Fruit fly (Drosophila melanogaster) whole organism, embryonic: ENCODE results near the gene CG14410.
A peak's percentile ranks its signal among the peaks of the same experiment; 100 is the strongest.

Source experiments
- Antp ChIP-seq: fragments of 200-800 bp; sonication (Bioruptor generic); optimal IDR thresholded peaks from 3 replicates; lab custom pipeline; 2016; ENCODE audit warnings: missing biosample characterization, missing genetic modification characterization
- CG10274 ChIP-seq: fragments of 200-800 bp; sonication (Bioruptor generic); optimal IDR thresholded peaks from 3 replicates; lab custom pipeline; 2017; ENCODE audit warnings: missing biosample characterization, mild to moderate bottlenecking, missing genetic modification characterization
- CG10979 ChIP-seq: fragments of 200-800 bp; sonication (Bioruptor generic); optimal IDR thresholded peaks from 2 replicates; lab custom pipeline; 2018; ENCODE audit warnings: missing biosample characterization, mild to moderate bottlenecking, missing genetic modification characterization, moderate library complexity
- CG11456 ChIP-seq: fragments of 200-800 bp; sonication (Bioruptor generic); IDR thresholded peaks from 3 replicates; pipeline ENCODE4 v1.3.6; 2022; ENCODE audit warnings: missing biosample characterization, missing genetic modification characterization
- CG11504 ChIP-seq: fragments of 200-800 bp; sonication (Bioruptor generic); optimal IDR thresholded peaks from 3 replicates; lab custom pipeline; 2019; ENCODE audit warnings: missing biosample characterization, mild to moderate bottlenecking, missing genetic modification characterization, moderate library complexity
- CG12155 ChIP-seq: fragments of 200-800 bp; sonication (Bioruptor generic); optimal IDR thresholded peaks from 3 replicates; lab custom pipeline; 2016; ENCODE audit warnings: missing biosample characterization, missing genetic modification characterization
- CG15011 ChIP-seq: fragments of 200-800 bp; sonication (Bioruptor generic); optimal IDR thresholded peaks from 3 replicates; lab custom pipeline; 2018; ENCODE audit warnings: missing biosample characterization, mild to moderate bottlenecking, missing genetic modification characterization
- CG15696 ChIP-seq: fragments of 200-800 bp; sonication (Bioruptor generic); optimal IDR thresholded peaks from 2 replicates; lab custom pipeline; 2019; ENCODE audit warnings: missing biosample characterization, mild to moderate bottlenecking, missing genetic modification characterization, moderate library complexity
- CG1792 ChIP-seq: fragments of 200-800 bp; sonication (Bioruptor generic); optimal IDR thresholded peaks from 2 replicates; lab custom pipeline; 2016; ENCODE audit warnings: missing biosample characterization, missing genetic modification characterization
- CG2199 ChIP-seq: fragments of 200-800 bp; sonication (Bioruptor generic); IDR thresholded peaks from 3 replicates; pipeline ENCODE4 v1.3.6; 2022; ENCODE audit warnings: missing biosample characterization, missing genetic modification characterization
- CG2202 ChIP-seq: fragments of 200-800 bp; sonication (Bioruptor generic); optimal IDR thresholded peaks from 2 replicates; lab custom pipeline; 2018; ENCODE audit warnings: missing biosample characterization, mild to moderate bottlenecking, missing genetic modification characterization
- CG2678 ChIP-seq: fragments of 200-800 bp; sonication (Bioruptor generic); optimal IDR thresholded peaks from 3 replicates; lab custom pipeline; 2019; ENCODE audit warnings: missing biosample characterization, mild to moderate bottlenecking, missing genetic modification characterization, moderate library complexity
- CG2875 ChIP-seq: fragments of 200-800 bp; sonication (Bioruptor generic); optimal IDR thresholded peaks from 2 replicates; lab custom pipeline; 2017; ENCODE audit warnings: missing biosample characterization, mild to moderate bottlenecking, missing genetic modification characterization, missing genetic modification reagents
- CG31388 ChIP-seq: fragments of 200-800 bp; sonication (Bioruptor generic); optimal IDR thresholded peaks from 2 replicates; lab custom pipeline; 2016; ENCODE audit warnings: missing biosample characterization, missing genetic modification characterization
- CG3995 ChIP-seq: fragments of 200-800 bp; sonication (Bioruptor generic); optimal IDR thresholded peaks from 3 replicates; lab custom pipeline; 2016; ENCODE audit warnings: missing biosample characterization, missing genetic modification characterization
- CG4328 ChIP-seq: fragments of 200-800 bp; sonication (Bioruptor generic); optimal IDR thresholded peaks from 3 replicates; lab custom pipeline; 2017; ENCODE audit warnings: missing biosample characterization, missing genetic modification reagents, missing genetic modification characterization
- CG5180 ChIP-seq: fragments of 200-800 bp; sonication (Bioruptor generic); optimal IDR thresholded peaks from 3 replicates; lab custom pipeline; 2017; ENCODE audit warnings: missing biosample characterization, missing genetic modification characterization, mild to moderate bottlenecking, moderate library complexity, missing genetic modification reagents
- CG5953 ChIP-seq: fragments of 200-800 bp; sonication (Bioruptor generic); IDR thresholded peaks from 2 replicates; pipeline ENCODE4 v1.3.6; 2022; ENCODE audit warnings: missing biosample characterization, missing genetic modification characterization
- CG6654 ChIP-seq: fragments of 200-800 bp; sonication (Bioruptor generic); optimal IDR thresholded peaks from 2 replicates; lab custom pipeline; 2017; ENCODE audit warnings: missing biosample characterization, mild to moderate bottlenecking, missing genetic modification characterization
- CG6813 ChIP-seq: fragments of 200-800 bp; sonication (Bioruptor generic); optimal IDR thresholded peaks from 2 replicates; lab custom pipeline; 2017; ENCODE audit warnings: missing biosample characterization, missing genetic modification characterization, mild to moderate bottlenecking, moderate library complexity, missing genetic modification reagents
- CG9215 ChIP-seq: fragments of 200-800 bp; sonication (Bioruptor generic); IDR thresholded peaks from 2 replicates; pipeline ENCODE4 v1.3.6; 2022; ENCODE audit warnings: missing biosample characterization, missing genetic modification characterization
- CoRest ChIP-seq: fragments of 200-800 bp; sonication (Bioruptor generic); optimal IDR thresholded peaks from 3 replicates; lab custom pipeline; 2018; ENCODE audit warnings: missing biosample characterization, mild to moderate bottlenecking, missing genetic modification characterization, moderate library complexity
- Lim3 ChIP-seq: fragments of 200-800 bp; sonication (Bioruptor generic); IDR thresholded peaks from 2 replicates; pipeline ENCODE4 v1.3.6; 2022; ENCODE audit warnings: missing biosample characterization, missing genetic modification characterization
- Pdp1 ChIP-seq, 2 experiments: fragments of 200-800 bp; sonication (Bioruptor generic); optimal IDR thresholded peaks; 3 replicates each; lab custom pipeline; 2016; ENCODE audit warnings: missing biosample characterization in 2 of 2, missing genetic modification characterization in 2 of 2, mild to moderate bottlenecking in 1 of 2, moderate library complexity in 1 of 2
- Poxn ChIP-seq: fragments of 200-800 bp; sonication (Bioruptor generic); IDR thresholded peaks from 2 replicates; pipeline ENCODE4 v1.3.6; 2022; ENCODE audit warnings: missing biosample characterization, missing genetic modification characterization
- Ravus ChIP-seq: fragments of 200-800 bp; sonication (Bioruptor generic); IDR thresholded peaks from 2 replicates; pipeline ENCODE4 v1.3.6; 2022; ENCODE audit warnings: missing biosample characterization, missing genetic modification characterization
- Xrp1 ChIP-seq: fragments of 200-800 bp; sonication (Bioruptor generic); IDR thresholded peaks from 2 replicates; pipeline ENCODE4 v1.3.6; 2022; ENCODE audit warnings: missing biosample characterization, missing genetic modification characterization
- al ChIP-seq: fragments of 200-800 bp; sonication (Bioruptor generic); IDR thresholded peaks from 2 replicates; pipeline ENCODE4 v1.3.6; 2022; ENCODE audit warnings: missing biosample characterization, missing genetic modification characterization
- cas ChIP-seq: fragments of 200-800 bp; sonication (Bioruptor generic); IDR thresholded peaks from 2 replicates; pipeline ENCODE4 v1.3.6; 2022; ENCODE audit warnings: missing biosample characterization, missing genetic modification characterization
- ci ChIP-seq: fragments of 200-800 bp; sonication (Bioruptor generic); IDR thresholded peaks from 3 replicates; pipeline ENCODE4 v1.3.6; 2022; ENCODE audit warnings: missing biosample characterization, missing genetic modification characterization
- crc ChIP-seq: fragments of 200-800 bp; sonication (Bioruptor generic); optimal IDR thresholded peaks from 2 replicates; lab custom pipeline; 2016; ENCODE audit warnings: missing biosample characterization, missing genetic modification characterization
- crp ChIP-seq, 2 experiments: fragments of 200-800 bp; sonication (Bioruptor generic); optimal IDR thresholded peaks; 2 replicates in 1 of 2; 3 replicates in 1 of 2; lab custom pipeline; 2017; ENCODE audit warnings: missing biosample characterization in 2 of 2, missing genetic modification characterization in 2 of 2, mild to moderate bottlenecking in 1 of 2, moderate library complexity in 1 of 2
- dmrt99B ChIP-seq: fragments of 200-800 bp; sonication (Bioruptor generic); optimal IDR thresholded peaks from 2 replicates; lab custom pipeline; 2018; ENCODE audit warnings: missing biosample characterization, mild to moderate bottlenecking, missing genetic modification characterization, moderate library complexity
- dysf ChIP-seq: fragments of 200-800 bp; sonication (Bioruptor generic); IDR thresholded peaks from 3 replicates; pipeline ENCODE4 v1.3.6; 2022; ENCODE audit warnings: missing biosample characterization, missing genetic modification characterization
- eve ChIP-seq, 2 experiments: fragments of >200 bp; optimal IDR thresholded peaks; 2 replicates each; lab custom pipeline; 2017; ENCODE audit warnings: missing biosample characterization in 2 of 2, missing genetic modification characterization in 2 of 2
- exex ChIP-seq: fragments of 200-800 bp; sonication (Bioruptor generic); optimal IDR thresholded peaks from 4 replicates; lab custom pipeline; 2018; ENCODE audit warnings: missing biosample characterization, mild to moderate bottlenecking, missing genetic modification characterization, moderate library complexity
- gcm ChIP-seq: fragments of 200-800 bp; sonication (Bioruptor generic); optimal IDR thresholded peaks from 2 replicates; lab custom pipeline; 2019; ENCODE audit warnings: missing biosample characterization, mild to moderate bottlenecking, missing genetic modification characterization, moderate library complexity
- gem ChIP-seq: fragments of 200-800 bp; sonication (Bioruptor generic); optimal IDR thresholded peaks from 2 replicates; lab custom pipeline; 2019; ENCODE audit warnings: missing biosample characterization, mild to moderate bottlenecking, missing genetic modification characterization, moderate library complexity
- hbn ChIP-seq: fragments of 200-800 bp; sonication (Bioruptor generic); IDR thresholded peaks from 2 replicates; pipeline ENCODE4 v1.3.6; 2022; ENCODE audit warnings: missing biosample characterization, missing genetic modification characterization; ENCODE audit not compliant: partially characterized antibody
- ind ChIP-seq: fragments of 200-800 bp; sonication (Bioruptor generic); optimal IDR thresholded peaks from 3 replicates; lab custom pipeline; 2016; ENCODE audit warnings: missing biosample characterization, missing genetic modification characterization
- luna ChIP-seq: fragments of 200-800 bp; sonication (Bioruptor generic); optimal IDR thresholded peaks from 2 replicates; lab custom pipeline; 2016; ENCODE audit warnings: missing biosample characterization, missing genetic modification characterization
- nmo ChIP-seq: fragments of 200-800 bp; sonication (Bioruptor generic); optimal IDR thresholded peaks from 2 replicates; lab custom pipeline; 2018; ENCODE audit warnings: missing biosample characterization, mild to moderate bottlenecking, missing genetic modification characterization, moderate library complexity
- pb ChIP-seq: fragments of 200-800 bp; sonication (Bioruptor generic); optimal IDR thresholded peaks from 3 replicates; lab custom pipeline; 2016; ENCODE audit warnings: missing biosample characterization, missing genetic modification characterization
- pzg ChIP-seq: fragments of 200-800 bp; sonication (Bioruptor generic); optimal IDR thresholded peaks from 3 replicates; lab custom pipeline; 2018; ENCODE audit warnings: missing biosample characterization, mild to moderate bottlenecking, missing genetic modification characterization, moderate library complexity
- salm ChIP-seq: fragments of 200-800 bp; sonication (Bioruptor generic); optimal IDR thresholded peaks from 2 replicates; lab custom pipeline; 2018; ENCODE audit warnings: missing biosample characterization, mild to moderate bottlenecking, missing genetic modification characterization
- sima ChIP-seq: fragments of 200-800 bp; sonication (Bioruptor generic); optimal IDR thresholded peaks from 2 replicates; lab custom pipeline; 2016; ENCODE audit warnings: missing biosample characterization, missing genetic modification characterization
- sqz ChIP-seq: fragments of 200-800 bp; sonication (Bioruptor generic); optimal IDR thresholded peaks from 3 replicates; lab custom pipeline; 2018; ENCODE audit warnings: missing biosample characterization, mild to moderate bottlenecking, missing genetic modification characterization
- stc ChIP-seq: fragments of 200-800 bp; sonication (Bioruptor generic); IDR thresholded peaks from 2 replicates; pipeline ENCODE4 v1.3.6; 2022; ENCODE audit warnings: missing biosample characterization, missing genetic modification characterization
- ttk ChIP-seq: fragments of 200-800 bp; sonication (Bioruptor generic); IDR thresholded peaks from 2 replicates; pipeline ENCODE4 v2.1.2; 2022; ENCODE audit warnings: missing biosample characterization, missing genetic modification characterization
- zen2 ChIP-seq: fragments of 200-800 bp; sonication (Bioruptor generic); IDR thresholded peaks from 3 replicates; pipeline ENCODE4 v1.3.6; 2022; ENCODE audit warnings: missing biosample characterization, missing genetic modification characterization; ENCODE audit not compliant: partially characterized antibody
- zfh1 ChIP-seq: fragments of 200-800 bp; sonication (Bioruptor generic); IDR thresholded peaks from 3 replicates; pipeline ENCODE4 v1.3.6; 2022; ENCODE audit warnings: missing biosample characterization, missing genetic modification characterization

The CG14410 gene

dm6 chrX:14810433-14810832, 26.1 kb upstream of the CG14410 start (continued):
- no peak for TF ChIP-seq CG5953 (GFP tag; lab: Robert Waterston, UW)
- TF ChIP-seq luna (GFP tag; lab: Kevin White, UChicago), result no peak
- no peak for TF ChIP-seq CG6813
- TF ChIP-seq CG1792, result no peak
- TF ChIP-seq exex (tag; lab: Kevin White, UChicago), result no peak
- peak; percentile 21 for TF ChIP-seq CG11504
- TF ChIP-seq Pdp1 (GFP tag; optimal IDR thresholded peaks at IDR 0.05; lab: Kevin White, UChicago), result no peak
- TF ChIP-seq pzg (GFP tag; lab: Kevin White, UChicago), result no peak
- no peak for TF ChIP-seq CG4328 (GFP tag; lab: Kevin White, UChicago)
- TF ChIP-seq Ravus (GFP tag; lab: Robert Waterston, UW), result no peak
- 0 out of 3 replicates have a peak, but pooled peaks have one; percentile 28 for TF ChIP-seq dysf (GFP tag; lab: Robert Waterston, UW)
- no peak for TF ChIP-seq eve (GFP tag; optimal IDR thresholded peaks at IDR 0.05; lab: Kevin White, UChicago)
- TF ChIP-seq Lim3 (GFP tag; lab: Robert Waterston, UW), result no peak
- peak; percentile 17 for TF ChIP-seq dmrt99B (tag; lab: Kevin White, UChicago)
- TF ChIP-seq CG12155 (GFP tag; lab: Kevin White, UChicago), result no peak
- TF ChIP-seq pb (GFP tag; lab: Kevin White, UChicago), result no peak
- no peak for TF ChIP-seq CG31388 (GFP tag; lab: Kevin White, UChicago)
- no peak for TF ChIP-seq ttk (GFP tag; lab: Robert Waterston, UW)
- TF ChIP-seq CG10274 (GFP tag; lab: Kevin White, UChicago), result no peak
- TF ChIP-seq zen2 (GFP tag; lab: Robert Waterston, UW), result no peak
- TF ChIP-seq hbn (GFP tag; lab: Robert Waterston, UW), result no peak
- no peak for TF ChIP-seq Poxn (GFP tag; lab: Robert Waterston, UW)
- no peak for TF ChIP-seq CG11456 (GFP tag; lab: Robert Waterston, UW)
- TF ChIP-seq CG3995, result no peak
- peak; percentile 33 for TF ChIP-seq nmo (GFP tag; lab: Kevin White, UChicago)
- TF ChIP-seq salm (tag; lab: Kevin White, UChicago), result no peak
- no peak for TF ChIP-seq sqz
- no peak for TF ChIP-seq CG2875
- TF ChIP-seq sima (GFP tag; lab: Kevin White, UChicago), result no peak
- TF ChIP-seq CoRest (tag; lab: Kevin White, UChicago), result no peak
- TF ChIP-seq zfh1, result no peak
- TF ChIP-seq ind, result no peak
- TF ChIP-seq CG5180, result no peak
- no peak for TF ChIP-seq gcm (GFP tag; lab: Kevin White, UChicago)
- TF ChIP-seq CG15696 (tag; lab: Kevin White, UChicago), result no peak
- TF ChIP-seq CG9215 (GFP tag; lab: Robert Waterston, UW), result no peak
- peak; percentile 14; the same call in 1 of the 2 replicates for TF ChIP-seq Xrp1 (GFP tag; lab: Robert Waterston, UW)
- no peak for TF ChIP-seq cas (GFP tag; lab: Robert Waterston, UW)
- no peak for TF ChIP-seq CG2199 (GFP tag; lab: Robert Waterston, UW)
- 0 out of 2 replicates have a peak, but pooled peaks have one; percentile 34 for TF ChIP-seq stc (GFP tag; lab: Robert Waterston, UW)
- TF ChIP-seq CG10979 (tag; lab: Kevin White, UChicago), result peak; percentile 15
- TF ChIP-seq CG2202, result no peak
- TF ChIP-seq CG15011 (GFP tag; lab: Kevin White, UChicago), result no peak
- TF ChIP-seq crc (GFP tag; lab: Kevin White, UChicago), result no peak
- TF ChIP-seq CG6654, result no peak
- TF ChIP-seq Antp, result no peak
- TF ChIP-seq crp (GFP tag; optimal IDR thresholded peaks at IDR 0.05; lab: Kevin White, UChicago), result no peak
- TF ChIP-seq ci, result no peak
- TF ChIP-seq al (GFP tag; lab: Robert Waterston, UW), result no peak
- TF ChIP-seq CG2678 (tag; lab: Kevin White, UChicago), result peak; percentile 1
- peak; percentile 45 for TF ChIP-seq gem (tag; lab: Kevin White, UChicago)
